Worm (Caenorhabditis elegans) whole organism, L4/young adult: ENCODE results near the gene nekl-4.

ENCODE experiments used
- W03F9.2 ChIP-seq: fragments of 150-350 bp; optimal IDR thresholded peaks from 2 replicates; lab custom pipeline; 2014; ENCODE audit warnings: missing biosample characterization, missing genetic modification characterization
- dao-5 ChIP-seq: sonication (generic microtip); optimal IDR thresholded peaks from 2 replicates; lab custom pipeline; 2016; ENCODE audit warnings: missing genotype, missing genetic modification characterization, moderate library complexity, missing compliant biosample characterization
- him-1 ChIP-seq: sonication (generic microtip); optimal IDR thresholded peaks from 2 replicates; lab custom pipeline; 2016; ENCODE audit warnings: missing genotype, missing genetic modification reagents, missing genetic modification characterization, missing compliant biosample characterization

DNA sequence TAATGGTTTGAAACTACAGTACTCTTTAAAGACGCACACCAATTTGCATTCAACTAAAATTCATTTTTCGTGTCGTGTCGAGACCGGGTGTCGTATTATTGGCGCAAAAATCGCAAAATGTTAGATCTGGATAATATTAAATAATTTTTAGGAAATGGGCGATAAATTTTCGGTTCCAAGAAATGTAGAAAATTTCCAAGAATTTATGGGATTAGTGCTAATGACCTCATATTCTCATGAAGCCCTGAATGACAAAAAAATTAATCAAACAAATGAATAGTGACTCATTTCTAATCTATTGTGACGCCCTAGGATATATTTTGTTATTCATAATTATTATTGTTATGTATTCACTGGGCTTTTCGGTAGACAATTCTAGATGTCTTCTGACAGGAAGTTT lies 16.6 kb downstream of the nekl-4 start:
- TF ChIP-seq dao-5 (tag; lab: Kevin White, UChicago) (no peak), him-1 (tag; lab: Kevin White, UChicago) (no peak), W03F9.2 (tag; lab: Kevin White, UChicago) (no peak)
